Worm (Caenorhabditis elegans) whole organism, L1 larva: ENCODE measurements around the gene ipla-7.

Source experiments
- C16A3.4 ChIP-seq: fragments of 150-350 bp; optimal IDR thresholded peaks from 2 replicates; lab custom pipeline; 2014; ENCODE audit warnings: missing biosample characterization, missing genetic modification characterization
- C34B4.2 ChIP-seq: sonication (generic microtip); optimal IDR thresholded peaks from 2 replicates; lab custom pipeline; 2017; ENCODE audit warnings: mild to moderate bottlenecking, missing genetic modification characterization, missing compliant biosample characterization
- F16B12.6 ChIP-seq: fragments of 150-350 bp; optimal IDR thresholded peaks from 2 replicates; lab custom pipeline; 2014; ENCODE audit warnings: missing biosample characterization, missing genetic modification characterization
- aly-2 ChIP-seq: fragments of 150-350 bp; optimal IDR thresholded peaks from 2 replicates; lab custom pipeline; 2014; ENCODE audit warnings: missing biosample characterization, missing genetic modification characterization
- blmp-1 ChIP-seq: fragments of 150-350 bp; optimal IDR thresholded peaks from 2 replicates; lab custom pipeline; 2014; ENCODE audit warnings: missing biosample characterization, missing genetic modification characterization
- ceh-63 ChIP-seq: fragments of 200-800 bp; sonication (Bioruptor generic); optimal IDR thresholded peaks from 2 replicates; lab custom pipeline; 2018; ENCODE audit warnings: mild to moderate bottlenecking, missing genetic modification characterization, missing compliant biosample characterization
- ceh-82 ChIP-seq, 3 experiments: fragments of 150-350 bp in 1 of 3; sonication (generic microtip) in 2 of 3; optimal IDR thresholded peaks; 2 replicates each; lab custom pipeline; 2014 to 2017; ENCODE audit warnings: missing biosample characterization in 3 of 3, missing genetic modification characterization in 3 of 3
- ceh-88 ChIP-seq: fragments of 200-800 bp; sonication (Bioruptor generic); IDR thresholded peaks from 2 replicates; pipeline ENCODE4 v1.3.6; 2022; ENCODE audit warnings: missing genetic modification characterization, missing compliant biosample characterization
- dpl-1 ChIP-seq, 3 experiments: fragments of 150-350 bp in 2 of 3; sonication (generic microtip) in 1 of 3; optimal IDR thresholded peaks; 2 replicates each; lab custom pipeline; 2014 to 2017; ENCODE audit warnings: missing biosample characterization in 3 of 3, missing genetic modification characterization in 3 of 3, missing genetic modification reagents in 3 of 3
- efl-3 ChIP-seq: fragments of 200-800 bp; sonication (Bioruptor generic); optimal IDR thresholded peaks from 2 replicates; lab custom pipeline; 2018; ENCODE audit warnings: mild to moderate bottlenecking, missing genetic modification characterization, missing compliant biosample characterization
- elt-2 ChIP-seq: sonication (generic microtip); optimal IDR thresholded peaks from 2 replicates; lab custom pipeline; 2016; ENCODE audit warnings: missing genetic modification characterization, mild to moderate bottlenecking, inconsistent platforms, missing compliant biosample characterization, missing genetic modification reagents
- elt-3 ChIP-seq, 6 experiments: fragments of 150-350 bp in 1 of 6; sonication (generic microtip); optimal IDR thresholded peaks; 2 replicates each; lab custom pipeline; 2017 to 2018; ENCODE audit warnings: missing biosample characterization in 6 of 6, missing genetic modification characterization in 6 of 6, inconsistent platforms in 1 of 6
- fkh-4 ChIP-seq: sonication (generic microtip); optimal IDR thresholded peaks from 2 replicates; lab custom pipeline; 2016; ENCODE audit warnings: missing compliant biosample characterization, missing genetic modification characterization, borderline replicate concordance
- fkh-8 ChIP-seq: sonication (generic microtip); optimal IDR thresholded peaks from 2 replicates; lab custom pipeline; 2016; ENCODE audit warnings: mild to moderate bottlenecking, missing genetic modification characterization, missing compliant biosample characterization
- fos-1 ChIP-seq: fragments of 150-350 bp; optimal IDR thresholded peaks from 2 replicates; lab custom pipeline; 2014; ENCODE audit warnings: missing biosample characterization, missing genetic modification characterization
- grh-1 ChIP-seq: fragments of 200-800 bp; sonication (Bioruptor generic); IDR thresholded peaks from 2 replicates; pipeline ENCODE4 v1.3.6; 2022; ENCODE audit warnings: missing genetic modification reagents, missing genetic modification characterization, missing compliant biosample characterization
- isw-1 ChIP-seq: fragments of 200-800 bp; sonication (Bioruptor generic); IDR thresholded peaks from 2 replicates; pipeline ENCODE4 v1.3.6; 2022; ENCODE audit warnings: missing genetic modification characterization, missing compliant biosample characterization
- lin-15B ChIP-seq: fragments of 150-350 bp; sonication (generic microtip); optimal IDR thresholded peaks from 3 replicates; lab custom pipeline; 2014; ENCODE audit warnings: missing biosample characterization, missing genetic modification characterization
- lir-3 ChIP-seq: sonication (generic microtip); optimal IDR thresholded peaks from 2 replicates; lab custom pipeline; 2016; ENCODE audit warnings: mild to moderate bottlenecking, missing genetic modification characterization, moderate library complexity, missing compliant biosample characterization; ENCODE audit not compliant: poor library complexity
- lsy-2 ChIP-seq, 2 experiments: fragments of 150-350 bp; optimal IDR thresholded peaks; 2 replicates each; lab custom pipeline; 2014; ENCODE audit warnings: missing biosample characterization in 2 of 2, missing genetic modification characterization in 2 of 2
- mab-9 ChIP-seq: fragments of 200-800 bp; sonication (Bioruptor generic); IDR thresholded peaks from 2 replicates; pipeline ENCODE4 v1.3.6; 2022; ENCODE audit warnings: missing genetic modification reagents, missing genetic modification characterization, missing compliant biosample characterization
- mdl-1 ChIP-seq, 2 experiments: fragments of 150-350 bp; optimal IDR thresholded peaks; 2 replicates each; lab custom pipeline; 2014 to 2017; ENCODE audit warnings: missing biosample characterization in 2 of 2, missing genetic modification characterization in 2 of 2, inconsistent platforms in 1 of 2
- nhr-11 ChIP-seq: fragments of 150-350 bp; optimal IDR thresholded peaks from 2 replicates; lab custom pipeline; 2014; ENCODE audit warnings: missing biosample characterization, missing genetic modification characterization
- nhr-12 ChIP-seq: sonication (generic microtip); optimal IDR thresholded peaks from 2 replicates; lab custom pipeline; 2017; ENCODE audit warnings: missing biosample characterization, missing genetic modification characterization
- nhr-19 ChIP-seq: fragments of 200-800 bp; sonication (Bioruptor generic); conservative IDR thresholded peaks from 2 replicates; pipeline ENCODE4 v1.3.6; 2022; ENCODE audit warnings: missing genetic modification characterization, missing compliant biosample characterization
- nhr-237 ChIP-seq: fragments of 150-350 bp; optimal IDR thresholded peaks from 2 replicates; lab custom pipeline; 2014; ENCODE audit warnings: missing biosample characterization, missing genetic modification characterization
- nhr-28 ChIP-seq: fragments of 150-350 bp; optimal IDR thresholded peaks from 2 replicates; lab custom pipeline; 2014; ENCODE audit warnings: missing biosample characterization, missing genetic modification characterization
- nhr-71 ChIP-seq: sonication (generic microtip); optimal IDR thresholded peaks from 2 replicates; lab custom pipeline; 2016; ENCODE audit warnings: mild to moderate bottlenecking, missing genetic modification characterization, moderate library complexity, missing compliant biosample characterization
- nhr-77 ChIP-seq: fragments of 150-350 bp; optimal IDR thresholded peaks from 2 replicates; lab custom pipeline; 2014; ENCODE audit warnings: missing biosample characterization, missing genetic modification characterization
- nhr-90 ChIP-seq: sonication (generic microtip); optimal IDR thresholded peaks from 2 replicates; lab custom pipeline; 2016; ENCODE audit warnings: mild to moderate bottlenecking, missing genetic modification characterization, missing compliant biosample characterization; ENCODE audit not compliant: poor library complexity
- pqm-1 ChIP-seq: sonication (generic microtip); optimal IDR thresholded peaks from 3 replicates; lab custom pipeline; 2017; ENCODE audit warnings: missing biosample characterization, missing genetic modification characterization
- rnt-1 ChIP-seq: sonication (generic microtip); optimal IDR thresholded peaks from 2 replicates; lab custom pipeline; 2016; ENCODE audit warnings: mild to moderate bottlenecking, missing genetic modification characterization, moderate library complexity, missing compliant biosample characterization
- skn-1 ChIP-seq: fragments of 150-350 bp; optimal IDR thresholded peaks from 2 replicates; lab custom pipeline; 2014; ENCODE audit warnings: missing biosample characterization, missing genetic modification characterization
- snpc-4 ChIP-seq: fragments of 150-350 bp; optimal IDR thresholded peaks from 2 replicates; lab custom pipeline; 2014; ENCODE audit warnings: missing biosample characterization, missing genetic modification characterization
- snu-23 ChIP-seq: sonication (generic microtip); optimal IDR thresholded peaks from 2 replicates; lab custom pipeline; 2016; ENCODE audit warnings: missing genetic modification characterization, missing compliant biosample characterization
- sup-37 ChIP-seq: fragments of 200-800 bp; sonication (Bioruptor generic); optimal IDR thresholded peaks from 2 replicates; lab custom pipeline; 2018; ENCODE audit warnings: mild to moderate bottlenecking, missing genetic modification characterization, missing compliant biosample characterization
- swsn-7 ChIP-seq: sonication (generic microtip); optimal IDR thresholded peaks from 2 replicates; lab custom pipeline; 2016; ENCODE audit warnings: missing genetic modification characterization, missing compliant biosample characterization
- tbx-2 ChIP-seq: sonication (generic microtip); optimal IDR thresholded peaks from 2 replicates; lab custom pipeline; 2016; ENCODE audit warnings: missing genetic modification characterization, missing compliant biosample characterization
- unc-30 ChIP-seq: sonication (generic microtip); optimal IDR thresholded peaks from 2 replicates; lab custom pipeline; 2017; ENCODE audit warnings: missing biosample characterization, missing genetic modification characterization
- unc-98 ChIP-seq: fragments of 200-800 bp; sonication (Bioruptor generic); IDR thresholded peaks from 2 replicates; pipeline ENCODE4 v1.3.6; 2022; ENCODE audit warnings: missing genetic modification characterization, missing compliant biosample characterization
- vab-15 ChIP-seq: sonication (generic microtip); optimal IDR thresholded peaks from 2 replicates; lab custom pipeline; 2017; ENCODE audit warnings: missing genotype, mild to moderate bottlenecking, missing genetic modification characterization, missing compliant biosample characterization
- xbp-1 ChIP-seq: sonication (generic microtip); optimal IDR thresholded peaks from 2 replicates; lab custom pipeline; 2016; ENCODE audit warnings: missing genetic modification characterization, missing compliant biosample characterization
- ztf-11 ChIP-seq, 2 experiments: sonication (generic microtip); optimal IDR thresholded peaks; 2 replicates each; lab custom pipeline; 2016 to 2017; ENCODE audit warnings: missing genetic modification characterization in 2 of 2, missing biosample characterization in 1 of 2, missing compliant biosample characterization in 1 of 2

Gene ipla-7

ce11 chrIV:10095171-10095570, 32.5 kb upstream of the ipla-7 start, which contains the start of the genes C04G2.5 and msp-36:
TSS of gene C04G2.5 (minus strand) at chrIV:10095271.
TSS of gene msp-36 (plus strand) at chrIV:10095433.
- no peak for TF ChIP-seq efl-3 (GFP tag; lab: Kevin White, UChicago)
- TF ChIP-seq nhr-28, result no peak
- no peak for TF ChIP-seq F16B12.6 (tag; lab: Kevin White, UChicago)
- no peak for TF ChIP-seq nhr-77 (tag; lab: Kevin White, UChicago)
- no peak for TF ChIP-seq C16A3.4 (tag; lab: Kevin White, UChicago)
- no peak for TF ChIP-seq sup-37
- no peak for TF ChIP-seq fkh-8 (tag; lab: Kevin White, UChicago)
- TF ChIP-seq nhr-12 (tag; lab: Kevin White, UChicago), result no peak

- TF ChIP-seq elt-2 (no peak), nhr-19 (GFP tag; lab: Robert Waterston, UW) (no peak), lir-3 (tag; lab: Kevin White, UChicago) (no peak), ceh-63 (GFP tag; lab: Kevin White, UChicago) (no peak), snpc-4 (tag; lab: Kevin White, UChicago) (no peak)
These were observed 27.7 kb upstream of the ipla-7 start, which contains the start of gene ttbk-5 for ce11 chrIV:10090358-10090757. TSS of gene ttbk-5 (plus strand) at chrIV:10090658.

ce11 chrIV:10089777-10090176, 27.1 kb upstream of the ipla-7 start, which contains the start of gene ttr-39:
TSS of gene ttr-39 (minus strand) at chrIV:10089877.
- TF ChIP-seq mab-9 (GFP tag; lab: Robert Waterston, UW) (0 out of 2 replicates have a peak, but pooled peaks have one; percentile 21), aly-2 (tag; lab: Kevin White, UChicago) (no peak)

ce11 chrIV:10085401-10086187, 22.9 kb upstream of the ipla-7 start, which contains the start of the genes col-2 and ndc-80:
TSS of gene col-2 (minus strand) at chrIV:10085451.
TSS of gene ndc-80 (plus strand) at chrIV:10086137.
- TF ChIP-seq dpl-1 (GFP tag; optimal IDR thresholded peaks at IDR 0.05; lab: Kevin White, UChicago), result peak; percentile 88 to 92 (median 89)
- peak in 1 of 2 experiments; percentile 59 for TF ChIP-seq mdl-1 (tag; optimal IDR thresholded peaks at IDR 0.05; lab: Kevin White, UChicago)
- TF ChIP-seq nhr-77 (tag; lab: Kevin White, UChicago), result peak; percentile 73
- peak; percentile 51 for TF ChIP-seq nhr-237 (tag; lab: Kevin White, UChicago)
- TF ChIP-seq C34B4.2 (tag; lab: Kevin White, UChicago), result no peak
- peak; percentile 61 for TF ChIP-seq tbx-2 (tag; lab: Kevin White, UChicago)
- TF ChIP-seq nhr-71 (tag; lab: Kevin White, UChicago), result peak; percentile 83
- no peak for TF ChIP-seq grh-1
- TF ChIP-seq ztf-11 (tag; optimal IDR thresholded peaks at IDR 0.05; lab: Kevin White, UChicago), result peak in 1 of 2 experiments; percentile 17
- TF ChIP-seq efl-3 (GFP tag; lab: Kevin White, UChicago), result no peak
- TF ChIP-seq xbp-1 (tag; lab: Kevin White, UChicago), result peak; percentile 71
- peak; percentile 67 for TF ChIP-seq nhr-90 (tag; lab: Kevin White, UChicago)
- TF ChIP-seq blmp-1 (tag; lab: Kevin White, UChicago), result peak; percentile 71
- TF ChIP-seq snpc-4 (tag; lab: Kevin White, UChicago), result peak; percentile 13
- TF ChIP-seq lir-3 (tag; lab: Kevin White, UChicago), result peak; percentile 77
- TF ChIP-seq lsy-2 (tag; optimal IDR thresholded peaks at IDR 0.05; lab: Kevin White, UChicago), result peak; percentile 69 to 92
- no peak for TF ChIP-seq unc-30 (tag; lab: Kevin White, UChicago)
- no peak for TF ChIP-seq nhr-11 (tag; lab: Kevin White, UChicago)
- TF ChIP-seq lin-15B (tag; lab: Kevin White, UChicago), result peak; percentile 87
- no peak; the same call in 1 of the 2 replicates for TF ChIP-seq ceh-88
- peak; percentile 88 for TF ChIP-seq rnt-1
- peak in 1 of 6 experiments; percentile 68 for TF ChIP-seq elt-3 (tag; optimal IDR thresholded peaks at IDR 0.05; lab: Kevin White, UChicago)
- TF ChIP-seq vab-15 (tag; lab: Kevin White, UChicago), result peak; percentile 92
- TF ChIP-seq F16B12.6 (tag; lab: Kevin White, UChicago), result peak; percentile 58
- peak; percentile 82 for TF ChIP-seq snu-23 (GFP tag; lab: Kevin White, UChicago)
- TF ChIP-seq isw-1, result peak; percentile 48
- peak; percentile 67 for TF ChIP-seq fos-1 (tag; lab: Kevin White, UChicago)
- TF ChIP-seq nhr-12 (tag; lab: Kevin White, UChicago), result no peak
- peak; percentile 70 for TF ChIP-seq skn-1 (tag; lab: Kevin White, UChicago)
- no peak for TF ChIP-seq unc-98
- TF ChIP-seq nhr-19 (GFP tag; lab: Robert Waterston, UW), result peak; percentile 58
- no peak for TF ChIP-seq pqm-1 (tag; lab: Kevin White, UChicago)
- peak in 2 of 3 experiments; percentile 36 to 80 for TF ChIP-seq ceh-82 (tag; optimal IDR thresholded peaks at IDR 0.05; lab: Kevin White, UChicago)
- TF ChIP-seq fkh-4 (tag; lab: Kevin White, UChicago), result no peak
- peak; percentile 51 for TF ChIP-seq swsn-7 (tag; lab: Kevin White, UChicago)
